Worm (Caenorhabditis elegans) whole organism, L2 larva: Measurements from ENCODE around the gene grl-10.

Experiments used
- C34F6.9 ChIP-seq: fragments of 150-350 bp; optimal IDR thresholded peaks from 2 replicates; lab custom pipeline; 2014; ENCODE audit warnings: missing biosample characterization, missing genetic modification characterization
- Y55F3AM.14 ChIP-seq: fragments of 200-800 bp; sonication (Bioruptor generic); optimal IDR thresholded peaks from 2 replicates; lab custom pipeline; 2018; ENCODE audit warnings: mild to moderate bottlenecking, missing genetic modification characterization, missing compliant biosample characterization
- ZK546.5 ChIP-seq: sonication (generic microtip); optimal IDR thresholded peaks from 2 replicates; lab custom pipeline; 2017; ENCODE audit warnings: missing biosample characterization, missing genetic modification characterization
- ama-1 ChIP-seq: fragments of 150-350 bp; optimal IDR thresholded peaks from 2 replicates; lab custom pipeline; 2018; ENCODE audit warnings: inconsistent platforms
- blmp-1 ChIP-seq: sonication (generic microtip); optimal IDR thresholded peaks from 2 replicates; lab custom pipeline; 2017; ENCODE audit warnings: missing genetic modification characterization, mild to moderate bottlenecking, missing compliant biosample characterization, antibody characterized with exemption, moderate library complexity; ENCODE audit not compliant: insufficient read depth
- ceh-16 ChIP-seq: fragments of 150-350 bp; optimal IDR thresholded peaks from 2 replicates; lab custom pipeline; 2014; ENCODE audit warnings: missing biosample characterization, missing genetic modification characterization
- ceh-82 ChIP-seq: fragments of 150-350 bp; optimal IDR thresholded peaks from 2 replicates; lab custom pipeline; 2014; ENCODE audit warnings: missing biosample characterization, missing genetic modification characterization
- crh-2 ChIP-seq: sonication (generic microtip); optimal IDR thresholded peaks from 2 replicates; lab custom pipeline; 2017; ENCODE audit warnings: missing biosample characterization, missing genetic modification characterization
- elt-1 ChIP-seq: fragments of 150-350 bp; optimal IDR thresholded peaks from 2 replicates; lab custom pipeline; 2014; ENCODE audit warnings: missing biosample characterization, missing genetic modification characterization
- elt-3 ChIP-seq: sonication (generic microtip); optimal IDR thresholded peaks from 2 replicates; lab custom pipeline; 2017; ENCODE audit warnings: missing biosample characterization, missing genetic modification characterization
- fos-1 ChIP-seq: fragments of 150-350 bp; optimal IDR thresholded peaks from 2 replicates; lab custom pipeline; 2014; ENCODE audit warnings: missing biosample characterization, missing genetic modification characterization
- gmeb-1 ChIP-seq: fragments of 150-350 bp; optimal IDR thresholded peaks from 2 replicates; lab custom pipeline; 2014; ENCODE audit warnings: missing biosample characterization, missing genetic modification characterization
- lin-13 ChIP-seq: fragments of 150-350 bp; optimal IDR thresholded peaks from 2 replicates; lab custom pipeline; 2014; ENCODE audit warnings: missing biosample characterization, missing genetic modification reagents, missing genetic modification characterization
- lin-39 ChIP-seq: fragments of 150-350 bp; optimal IDR thresholded peaks from 2 replicates; lab custom pipeline; 2014; ENCODE audit warnings: missing biosample characterization, missing genetic modification reagents, missing genetic modification characterization
- lsy-2 ChIP-seq, 2 experiments: fragments of 150-350 bp in 1 of 2; sonication (generic microtip) in 1 of 2; optimal IDR thresholded peaks; 2 replicates each; lab custom pipeline; 2014 to 2017; ENCODE audit warnings: missing biosample characterization in 2 of 2, missing genetic modification characterization in 2 of 2
- mbf-1 ChIP-seq: sonication (generic microtip); optimal IDR thresholded peaks from 2 replicates; lab custom pipeline; 2017; ENCODE audit warnings: missing biosample characterization, missing genetic modification characterization
- mdl-1 ChIP-seq, 2 experiments: fragments of 150-350 bp in 1 of 2; sonication (generic microtip) in 1 of 2; optimal IDR thresholded peaks; 2 replicates each; lab custom pipeline; 2017; ENCODE audit warnings: missing biosample characterization in 2 of 2, missing genetic modification characterization in 2 of 2
- nhr-11 ChIP-seq: fragments of 150-350 bp; optimal IDR thresholded peaks from 2 replicates; lab custom pipeline; 2014; ENCODE audit warnings: missing biosample characterization, missing genetic modification characterization
- nhr-12 ChIP-seq: fragments of 150-350 bp; optimal IDR thresholded peaks from 2 replicates; lab custom pipeline; 2014; ENCODE audit warnings: missing biosample characterization, missing genetic modification characterization
- nhr-129 ChIP-seq: fragments of 150-350 bp; optimal IDR thresholded peaks from 2 replicates; lab custom pipeline; 2014; ENCODE audit warnings: missing biosample characterization, missing genetic modification characterization
- nhr-21 ChIP-seq: fragments of 150-350 bp; optimal IDR thresholded peaks from 2 replicates; lab custom pipeline; 2014; ENCODE audit warnings: missing biosample characterization, missing genetic modification characterization
- nhr-23 ChIP-seq: fragments of 150-350 bp; optimal IDR thresholded peaks from 2 replicates; lab custom pipeline; 2014; ENCODE audit warnings: missing biosample characterization, missing genetic modification reagents, missing genetic modification characterization
- nhr-237 ChIP-seq: fragments of 150-350 bp; optimal IDR thresholded peaks from 2 replicates; lab custom pipeline; 2014; ENCODE audit warnings: missing biosample characterization, missing genetic modification characterization
- nhr-25 ChIP-seq: fragments of 150-350 bp; sonication (generic microtip); optimal IDR thresholded peaks from 3 replicates; lab custom pipeline; 2014; ENCODE audit warnings: missing biosample characterization, missing genetic modification characterization
- nhr-77 ChIP-seq: fragments of 150-350 bp; optimal IDR thresholded peaks from 2 replicates; lab custom pipeline; 2014; ENCODE audit warnings: missing biosample characterization, missing genetic modification characterization
- peb-1 ChIP-seq: fragments of 150-350 bp; optimal IDR thresholded peaks from 2 replicates; lab custom pipeline; 2014; ENCODE audit warnings: missing biosample characterization, missing genetic modification characterization
- sma-9 ChIP-seq, 2 experiments: fragments of 150-350 bp in 1 of 2; sonication (generic microtip) in 1 of 2; optimal IDR thresholded peaks; 2 replicates each; lab custom pipeline; 2014 to 2016; ENCODE audit warnings: missing genetic modification characterization in 2 of 2, mild to moderate bottlenecking in 1 of 2, missing biosample characterization in 1 of 2, missing compliant biosample characterization in 1 of 2, missing genetic modification reagents in 1 of 2, moderate library complexity in 1 of 2
- snpc-4 ChIP-seq: fragments of 150-350 bp; optimal IDR thresholded peaks from 2 replicates; lab custom pipeline; 2014; ENCODE audit warnings: missing biosample characterization, missing genetic modification characterization
- unc-39 ChIP-seq: fragments of 150-350 bp; optimal IDR thresholded peaks from 2 replicates; lab custom pipeline; 2014; ENCODE audit warnings: missing biosample characterization, missing genetic modification characterization
- unc-55 ChIP-seq: fragments of 150-350 bp; sonication (generic microtip); optimal IDR thresholded peaks from 3 replicates; lab custom pipeline; 2014; ENCODE audit warnings: missing biosample characterization, missing genetic modification reagents, missing genetic modification characterization
- zag-1 ChIP-seq: fragments of 150-350 bp; optimal IDR thresholded peaks from 2 replicates; lab custom pipeline; 2014; ENCODE audit warnings: missing biosample characterization, missing genetic modification characterization

Gene grl-10

DNA sequence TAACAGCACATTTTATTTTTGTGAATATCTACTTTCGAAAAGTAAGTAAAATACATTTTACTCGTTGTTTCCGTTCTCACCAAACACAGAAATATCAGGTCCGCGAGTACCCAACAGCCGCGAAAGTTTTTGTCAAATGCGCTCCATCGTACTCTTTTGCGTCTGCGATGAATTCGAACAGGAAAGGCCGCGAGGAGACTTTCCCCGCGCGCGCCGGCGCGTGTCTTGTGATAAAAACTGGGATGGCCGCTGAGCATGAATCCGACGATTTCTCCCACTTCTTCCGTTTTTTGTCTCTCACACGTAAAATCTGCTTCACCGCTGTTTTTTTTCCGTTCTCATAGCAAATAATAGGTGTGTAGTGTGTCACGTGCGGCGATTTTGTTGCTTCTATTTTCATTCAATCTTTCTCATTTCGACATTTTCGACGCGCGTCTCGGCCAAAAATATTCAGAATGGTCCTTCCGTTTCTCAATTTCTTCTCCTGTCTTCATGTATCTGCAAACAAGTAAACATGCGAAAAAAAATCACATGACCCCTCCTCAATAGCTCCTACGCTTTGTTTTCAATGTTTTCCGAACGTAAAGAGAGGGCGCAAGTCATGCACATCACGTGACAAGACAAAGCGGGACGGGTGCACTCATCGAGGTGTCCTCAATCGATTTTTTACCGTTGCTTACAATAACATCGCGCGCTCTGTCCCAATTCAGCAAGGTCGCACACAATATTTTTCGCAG is 29.9 kb downstream of the grl-10 start, which contains the start of gene uvs-1 (continued):
- peak in 1 of 2 experiments; percentile 19 for TF ChIP-seq lsy-2 (tag; optimal IDR thresholded peaks at IDR 0.05; lab: Kevin White, UChicago)

DNA sequence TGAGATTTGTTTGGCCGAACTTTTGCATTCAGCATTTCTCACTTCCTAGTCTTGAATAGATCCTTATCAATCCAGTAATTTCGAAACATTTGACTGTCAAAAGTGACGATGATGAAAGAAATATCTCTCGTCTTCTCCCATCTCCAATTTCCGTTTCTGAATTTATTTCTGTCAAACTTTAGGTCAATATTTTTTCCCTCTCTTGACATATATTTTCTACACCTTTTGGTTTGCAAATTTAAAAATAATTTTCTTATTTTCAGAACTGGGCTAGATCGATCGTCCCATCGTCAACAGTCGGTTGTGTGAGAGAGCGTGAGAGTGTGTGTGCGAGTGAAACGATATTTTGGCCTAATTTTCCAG is 30.4 kb downstream of the grl-10 start, which contains the start of gene xpo-1:
xpo-1 (plus strand) TSS at position 264 of the 363 bp plus-strand sequence.
- TF ChIP-seq ZK546.5 (tag; lab: Kevin White, UChicago) (no peak), crh-2 (no peak), lin-13 (GFP tag; lab: Kevin White, UChicago) (no peak), blmp-1 (tag; lab: Kevin White, UChicago) (no peak), snpc-4 (no peak), nhr-237 (tag; lab: Kevin White, UChicago) (no peak), nhr-129 (tag; lab: Kevin White, UChicago) (no peak), nhr-21 (tag; lab: Kevin White, UChicago) (no peak), lin-39 (tag; lab: Kevin White, UChicago) (no peak), elt-3 (tag; lab: Kevin White, UChicago) (no peak), Y55F3AM.14 (GFP tag; lab: Kevin White, UChicago) (no peak), mdl-1 (tag; optimal IDR thresholded peaks at IDR 0.05; lab: Kevin White, UChicago) (no peak), nhr-11 (tag; lab: Kevin White, UChicago) (no peak)

DNA sequence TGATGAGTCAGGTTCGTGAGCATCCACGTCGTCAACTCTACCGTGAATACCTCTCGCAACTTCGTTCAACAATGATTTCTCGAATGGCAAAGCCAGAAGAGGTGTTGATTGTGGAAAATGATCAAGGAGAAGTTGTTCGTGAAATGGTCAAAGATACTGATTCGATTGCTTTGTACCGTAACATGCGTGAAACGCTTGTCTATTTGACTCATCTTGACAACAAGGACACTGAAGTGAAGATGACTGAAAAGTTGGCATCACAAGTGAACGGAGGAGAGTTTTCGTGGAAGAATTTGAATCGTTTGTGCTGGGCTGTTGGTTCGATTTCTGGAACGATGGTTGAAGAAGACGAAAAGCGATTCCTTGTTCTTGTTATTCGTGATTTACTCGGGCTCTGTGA is 32.3 kb downstream of the grl-10 start:
- no peak for TF ChIP-seq peb-1 (tag; lab: Kevin White, UChicago)
- peak; percentile 17 for TF ChIP-seq ama-1 (lab: Kevin White, UChicago)

DNA sequence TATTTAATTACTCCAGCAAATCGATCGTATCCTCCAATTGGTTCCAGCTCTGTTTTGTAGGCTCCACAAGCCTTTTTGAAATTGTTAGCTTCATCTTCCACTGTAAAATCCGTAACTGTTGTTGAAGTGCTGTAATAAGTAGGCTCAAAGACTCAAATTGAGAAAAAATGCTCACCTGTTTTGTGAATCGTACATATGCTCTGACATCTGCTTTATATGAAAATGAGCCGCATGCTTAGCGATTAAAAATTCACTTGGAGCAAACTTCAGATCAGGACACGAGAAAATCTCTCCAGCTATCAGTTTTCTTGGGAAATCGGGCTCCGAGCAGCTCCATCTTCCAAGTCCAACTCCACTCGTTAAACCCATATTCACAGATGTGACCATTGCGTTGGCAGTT is 34.1 kb downstream of the grl-10 start:
- TF ChIP-seq nhr-12 (tag; lab: Kevin White, UChicago) (no peak), ceh-82 (no peak), lin-39 (tag; lab: Kevin White, UChicago) (no peak), nhr-23 (tag; lab: Kevin White, UChicago) (no peak), elt-1 (no peak), Y55F3AM.14 (GFP tag; lab: Kevin White, UChicago) (no peak), ceh-16 (tag; lab: Kevin White, UChicago) (no peak), unc-39 (no peak), nhr-25 (tag; lab: Kevin White, UChicago) (no peak), unc-55 (GFP tag; lab: Kevin White, UChicago) (no peak), mbf-1 (tag; lab: Kevin White, UChicago) (no peak), peb-1 (tag; lab: Kevin White, UChicago) (no peak), crh-2 (no peak), gmeb-1 (tag; lab: Kevin White, UChicago) (no peak), nhr-237 (tag; lab: Kevin White, UChicago) (no peak), nhr-77 (tag; lab: Kevin White, UChicago) (no peak), zag-1 (no peak), C34F6.9 (tag; lab: Kevin White, UChicago) (no peak)

DNA sequence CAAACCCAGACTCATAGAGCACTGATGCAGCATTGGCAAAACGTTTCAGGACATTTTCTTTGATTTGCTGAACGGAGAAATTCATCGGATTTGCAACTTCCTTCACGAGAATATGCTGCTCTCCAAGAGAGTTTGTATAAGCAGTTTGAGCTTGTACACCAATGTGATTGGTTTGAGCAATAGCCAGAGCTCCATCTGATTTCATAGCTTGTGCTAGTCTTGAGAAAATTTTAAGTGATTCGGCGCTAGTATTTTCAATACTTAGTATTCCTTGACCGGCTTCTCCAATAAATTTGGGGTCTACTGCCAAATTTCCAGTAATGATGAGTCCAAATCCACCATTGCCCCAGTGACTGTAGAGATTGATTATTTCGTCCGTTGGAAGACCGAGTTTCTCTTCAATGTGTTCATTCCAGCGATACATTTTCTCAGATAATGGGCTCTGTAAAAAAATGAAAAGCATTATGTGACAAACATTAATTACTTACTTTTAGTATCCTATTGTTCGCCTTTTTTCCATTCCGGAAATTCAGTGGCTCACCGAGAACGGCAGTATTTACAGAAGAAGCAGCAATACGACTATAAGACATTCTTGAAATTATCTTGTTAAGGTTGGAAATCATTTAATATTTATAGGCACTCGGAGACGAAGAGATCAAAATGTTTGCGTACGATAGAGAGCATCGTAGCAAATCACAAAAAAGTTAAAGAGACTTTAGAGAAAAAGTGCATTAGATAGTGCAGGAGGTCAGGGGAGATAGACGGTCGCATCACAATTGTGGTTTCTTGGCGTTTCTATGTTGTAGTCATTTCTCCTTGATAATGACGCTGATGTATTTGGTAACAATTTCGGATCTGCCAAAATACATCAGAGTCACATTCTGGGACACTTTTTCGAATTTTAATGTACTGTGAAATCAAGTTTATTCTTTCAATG is 35.2 kb downstream of the grl-10 start, which contains the start of gene ZK742.3:
ZK742.3 (minus strand) TSS at position 593 of the 937 bp plus-strand sequence.
- TF ChIP-seq fos-1 (tag; lab: Kevin White, UChicago) (peak; percentile 65), mbf-1 (tag; lab: Kevin White, UChicago) (no peak), sma-9 (GFP tag; optimal IDR thresholded peaks at IDR 0.05; lab: Kevin White, UChicago) (peak; percentile 47), sma-9 (tag; optimal IDR thresholded peaks at IDR 0.05; lab: Kevin White, UChicago) (no peak), crh-2 (peak; percentile 19), nhr-129 (tag; lab: Kevin White, UChicago) (peak; percentile 12)
- TF ChIP-seq, all 48 proteins: peak for 4
